Worm (Caenorhabditis elegans): Measurements from ENCODE around the gene C10A4.2.

ce11 chrX:7407749-7408148 lies 2.3 kb upstream of the C10A4.2 start:
- TF ChIP-seq ref-1 (GFP tag; conservative IDR thresholded peaks at IDR 0.05): no peak
- no peak for TF ChIP-seq tab-1 (GFP tag; IDR thresholded peaks at IDR 0.05)
- TF ChIP-seq T22C8.4 (GFP tag; IDR thresholded peaks at IDR 0.05): no peak
- no peak for TF ChIP-seq med-1 (GFP tag; optimal IDR thresholded peaks at IDR 0.05; ENCODE audit: insufficient read depth)
- no peak for TF ChIP-seq flt-1 (GFP tag; IDR thresholded peaks at IDR 0.05)
